Fruit fly (Drosophila melanogaster) whole organism, prepupa: ENCODE data around the gene CG43218.

Experiments
- Blimp-1 ChIP-seq: fragments of 200-800 bp; sonication (Bioruptor generic); optimal IDR thresholded peaks from 3 replicates; lab custom pipeline; 2017; ENCODE audit warnings: missing biosample characterization, missing genetic modification characterization, mild to moderate bottlenecking, moderate library complexity, missing genetic modification reagents
- CG10631 ChIP-seq: fragments of 200-800 bp; sonication (Bioruptor generic); optimal IDR thresholded peaks from 2 replicates; lab custom pipeline; 2016; ENCODE audit warnings: missing biosample characterization, missing genetic modification characterization
- CG10669 ChIP-seq: fragments of 200-800 bp; sonication (Bioruptor generic); optimal IDR thresholded peaks from 3 replicates; lab custom pipeline; 2018; ENCODE audit warnings: missing biosample characterization, mild to moderate bottlenecking, missing genetic modification characterization, moderate library complexity
- CG15336 ChIP-seq: fragments of 200-800 bp; sonication (Bioruptor generic); IDR thresholded peaks from 2 replicates; pipeline ENCODE4 v1.3.6; 2022; ENCODE audit warnings: missing biosample characterization, missing genetic modification characterization
- CG1621 ChIP-seq: fragments of 200-800 bp; sonication (Bioruptor generic); optimal IDR thresholded peaks from 3 replicates; lab custom pipeline; 2018; ENCODE audit warnings: missing biosample characterization, mild to moderate bottlenecking, missing genetic modification characterization
- CG16779 ChIP-seq: fragments of 200-800 bp; sonication (Bioruptor generic); optimal IDR thresholded peaks from 3 replicates; lab custom pipeline; 2017; ENCODE audit warnings: missing biosample characterization, mild to moderate bottlenecking, missing genetic modification characterization
- CG31627 ChIP-seq: fragments of 200-800 bp; sonication (Bioruptor generic); optimal IDR thresholded peaks from 3 replicates; lab custom pipeline; 2016; ENCODE audit warnings: missing biosample characterization, missing genetic modification characterization
- CG3919 ChIP-seq: fragments of 200-800 bp; sonication (Bioruptor generic); optimal IDR thresholded peaks from 3 replicates; lab custom pipeline; 2016; ENCODE audit warnings: missing biosample characterization, missing genetic modification characterization
- CG4318 ChIP-seq: fragments of 200-800 bp; sonication (Bioruptor generic); optimal IDR thresholded peaks from 3 replicates; lab custom pipeline; 2017; ENCODE audit warnings: missing biosample characterization, mild to moderate bottlenecking, missing genetic modification characterization
- CG6163 ChIP-seq: fragments of 200-800 bp; sonication (Bioruptor generic); IDR thresholded peaks from 3 replicates; pipeline ENCODE4 v1.3.6; 2022; ENCODE audit warnings: missing biosample characterization, missing genetic modification characterization
- CG6792 ChIP-seq: fragments of 200-800 bp; sonication (Bioruptor generic); optimal IDR thresholded peaks from 3 replicates; lab custom pipeline; 2016; ENCODE audit warnings: missing biosample characterization, missing genetic modification characterization
- CG6808 ChIP-seq: fragments of 200-800 bp; sonication (Bioruptor generic); optimal IDR thresholded peaks from 3 replicates; lab custom pipeline; 2017; ENCODE audit warnings: missing biosample characterization, missing genetic modification characterization, mild to moderate bottlenecking, moderate library complexity, missing genetic modification reagents
- CG6854 ChIP-seq: fragments of 200-800 bp; sonication (Bioruptor generic); optimal IDR thresholded peaks from 2 replicates; lab custom pipeline; 2017; ENCODE audit warnings: missing biosample characterization, mild to moderate bottlenecking, missing genetic modification characterization
- CG8119 ChIP-seq: fragments of 200-800 bp; sonication (Bioruptor generic); IDR thresholded peaks from 3 replicates; pipeline ENCODE4 v1.3.6; 2022; ENCODE audit warnings: missing biosample characterization, missing genetic modification characterization
- CG8319 ChIP-seq: fragments of 200-800 bp; sonication (Bioruptor generic); optimal IDR thresholded peaks from 3 replicates; lab custom pipeline; 2016; ENCODE audit warnings: missing biosample characterization, missing genetic modification characterization
- CG8632 ChIP-seq: fragments of 200-800 bp; sonication (Bioruptor generic); optimal IDR thresholded peaks from 3 replicates; lab custom pipeline; 2016; ENCODE audit warnings: missing biosample characterization, missing genetic modification characterization
- CG9139 ChIP-seq: fragments of 200-800 bp; sonication (Bioruptor generic); optimal IDR thresholded peaks from 3 replicates; lab custom pipeline; 2017; ENCODE audit warnings: missing biosample characterization, mild to moderate bottlenecking, missing genetic modification characterization
- Eip75B ChIP-seq: fragments of 200-800 bp; sonication (Bioruptor generic); optimal IDR thresholded peaks from 3 replicates; lab custom pipeline; 2016; ENCODE audit warnings: missing biosample characterization, missing genetic modification characterization
- Hr39 ChIP-seq: fragments of 200-800 bp; sonication (Bioruptor generic); optimal IDR thresholded peaks from 2 replicates; lab custom pipeline; 2016; ENCODE audit warnings: missing biosample characterization, missing genetic modification characterization
- Hr4 ChIP-seq: fragments of 200-800 bp; sonication (Bioruptor generic); optimal IDR thresholded peaks from 3 replicates; lab custom pipeline; 2016; ENCODE audit warnings: missing biosample characterization, missing genetic modification characterization
- Lpt ChIP-seq: fragments of 200-800 bp; sonication (Bioruptor generic); optimal IDR thresholded peaks from 3 replicates; lab custom pipeline; 2016; ENCODE audit warnings: missing biosample characterization, missing genetic modification characterization
- Met ChIP-seq: fragments of 200-800 bp; sonication (Bioruptor generic); optimal IDR thresholded peaks from 3 replicates; lab custom pipeline; 2016; ENCODE audit warnings: missing biosample characterization, missing genetic modification characterization
- OdsH ChIP-seq: fragments of 200-800 bp; sonication (Bioruptor generic); optimal IDR thresholded peaks from 3 replicates; lab custom pipeline; 2016; ENCODE audit warnings: missing biosample characterization, missing genetic modification characterization
- Sox102F ChIP-seq: fragments of 200-800 bp; sonication (Bioruptor generic); optimal IDR thresholded peaks from 2 replicates; lab custom pipeline; 2016; ENCODE audit warnings: missing biosample characterization, mild to moderate bottlenecking, missing genetic modification characterization
- Sox14 ChIP-seq: fragments of 200-800 bp; sonication (Bioruptor generic); optimal IDR thresholded peaks from 3 replicates; lab custom pipeline; 2016; ENCODE audit warnings: missing biosample characterization, missing genetic modification characterization
- achi ChIP-seq: fragments of 200-800 bp; sonication (Bioruptor generic); optimal IDR thresholded peaks from 3 replicates; lab custom pipeline; 2016; ENCODE audit warnings: missing biosample characterization, missing genetic modification characterization
- cyc ChIP-seq: fragments of 200-800 bp; sonication (Bioruptor generic); optimal IDR thresholded peaks from 3 replicates; lab custom pipeline; 2016; ENCODE audit warnings: missing biosample characterization, missing genetic modification characterization
- dsx ChIP-seq: fragments of 200-800 bp; optimal IDR thresholded peaks from 3 replicates; lab custom pipeline; 2019; ENCODE audit warnings: missing biosample characterization, mild to moderate bottlenecking, missing genetic modification characterization, moderate library complexity; ENCODE audit not compliant: poor library complexity, severe bottlenecking
- eg ChIP-seq: fragments of 200-800 bp; sonication (Bioruptor generic); IDR thresholded peaks from 3 replicates; pipeline ENCODE4 v1.3.6; 2022; ENCODE audit warnings: missing biosample characterization, missing genetic modification characterization
- esn ChIP-seq: fragments of 200-800 bp; sonication (Bioruptor generic); optimal IDR thresholded peaks from 2 replicates; lab custom pipeline; 2016; ENCODE audit warnings: missing biosample characterization, mild to moderate bottlenecking, missing genetic modification characterization, moderate library complexity
- fd59A ChIP-seq: fragments of 200-800 bp; sonication (Bioruptor generic); optimal IDR thresholded peaks from 2 replicates; lab custom pipeline; 2017; ENCODE audit warnings: missing biosample characterization, mild to moderate bottlenecking, missing genetic modification characterization, missing genetic modification reagents
- fkh ChIP-seq: fragments of 200-800 bp; sonication (Bioruptor generic); optimal IDR thresholded peaks from 3 replicates; lab custom pipeline; 2017; ENCODE audit warnings: missing biosample characterization, mild to moderate bottlenecking, missing genetic modification characterization, moderate library complexity
- lz ChIP-seq: fragments of 200-800 bp; sonication (Bioruptor generic); optimal IDR thresholded peaks from 3 replicates; lab custom pipeline; 2016; ENCODE audit warnings: missing biosample characterization, missing genetic modification characterization
- net ChIP-seq: fragments of 200-800 bp; sonication (Bioruptor generic); optimal IDR thresholded peaks from 3 replicates; lab custom pipeline; 2016; ENCODE audit warnings: missing biosample characterization, missing genetic modification characterization
- pdm3 ChIP-seq: fragments of 200-800 bp; sonication (Bioruptor generic); optimal IDR thresholded peaks from 3 replicates; lab custom pipeline; 2016; ENCODE audit warnings: missing biosample characterization, missing genetic modification characterization
- salr ChIP-seq, 2 experiments: fragments of 200-800 bp; sonication (Bioruptor generic); optimal IDR thresholded peaks; 3 replicates each; lab custom pipeline; 2016 to 2018; ENCODE audit warnings: missing biosample characterization in 2 of 2, missing genetic modification characterization in 2 of 2, mild to moderate bottlenecking in 1 of 2
- ss ChIP-seq, 2 experiments: fragments of 200-800 bp; sonication (Bioruptor generic); optimal IDR thresholded peaks; 2 replicates in 1 of 2; 3 replicates in 1 of 2; lab custom pipeline; 2017 to 2018; ENCODE audit warnings: mild to moderate bottlenecking in 2 of 2, missing biosample characterization in 2 of 2, missing genetic modification characterization in 2 of 2, moderate library complexity in 1 of 2
- svp ChIP-seq: fragments of 200-800 bp; sonication (Bioruptor generic); peaks from one replicate; lab custom pipeline; 2016; ENCODE audit warnings: missing biosample characterization, missing genetic modification characterization

Gene CG43218

DNA sequence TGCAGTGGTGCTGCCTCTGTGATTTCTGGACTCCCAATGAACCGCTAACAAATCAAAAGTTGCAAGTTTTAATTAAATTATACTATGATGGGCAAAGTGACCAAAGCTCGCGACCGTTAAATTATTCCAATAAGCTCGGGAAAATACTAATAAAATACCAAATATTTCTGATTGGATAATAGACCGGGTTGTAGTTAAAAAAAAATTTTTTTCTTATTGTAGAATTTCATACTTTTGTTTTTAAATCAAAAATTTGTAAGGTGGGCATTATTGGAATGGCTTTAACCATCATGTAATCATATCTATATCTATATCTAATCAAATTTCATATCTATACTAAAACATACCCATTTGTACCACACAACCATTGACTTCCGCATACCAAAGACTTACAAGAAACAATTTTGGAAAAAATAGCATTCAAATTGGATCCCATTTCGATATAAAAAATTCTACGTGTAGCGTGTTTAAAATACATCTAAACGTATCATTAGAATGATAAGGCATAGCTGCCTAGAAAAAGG lies 10.1 kb downstream of the CG43218 start, which contains the start of gene CG9391:
CG9391 (minus strand) TSS at position 474 of the 524 bp plus-strand sequence.
- TF ChIP-seq Blimp-1 (GFP tag; lab: Kevin White, UChicago) (no peak), svp (GFP tag; lab: Kevin White, UChicago) (peak; percentile 57), CG6854 (GFP tag; lab: Kevin White, UChicago) (no peak), CG31627 (no peak), CG10669 (no peak)

- TF ChIP-seq CG6808 (GFP tag; lab: Kevin White, UChicago) (no peak), ss (GFP tag; optimal IDR thresholded peaks at IDR 0.05; lab: Kevin White, UChicago) (no peak), achi (GFP tag; lab: Kevin White, UChicago) (no peak), OdsH (GFP tag; lab: Kevin White, UChicago) (no peak), fkh (GFP tag; lab: Kevin White, UChicago) (no peak), CG8119 (GFP tag; lab: Robert Waterston, UW) (no peak), CG6163 (no peak), CG1621 (tag; lab: Kevin White, UChicago) (no peak), fd59A (no peak), Sox14 (GFP tag; lab: Kevin White, UChicago) (no peak), CG4318 (GFP tag; lab: Kevin White, UChicago) (no peak), Lpt (GFP tag; lab: Kevin White, UChicago) (no peak)
Observed at dm6 chr3L:21270480-21270879, 12.7 kb downstream of the CG43218 start, which contains the start of gene CG9389. TSS of gene CG9389 (minus strand) at chr3L:21270580.

DNA sequence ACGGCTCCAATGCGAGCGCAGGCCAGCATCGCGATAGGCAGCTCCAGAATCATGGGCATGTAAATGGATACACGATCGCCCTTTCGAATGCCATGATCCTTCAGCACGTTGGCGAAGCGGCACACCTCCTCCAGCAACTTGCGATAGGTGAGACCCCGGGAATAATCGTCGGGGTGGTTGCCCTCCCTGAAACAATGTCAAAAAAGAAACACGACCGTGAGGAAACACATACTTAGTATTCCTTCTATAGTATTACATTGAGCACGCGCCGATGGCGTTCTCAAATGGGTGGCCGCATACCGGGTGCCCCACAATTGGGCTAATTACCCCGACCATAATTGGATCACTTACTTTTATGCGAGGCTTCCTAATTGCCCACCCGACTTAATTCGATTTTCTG lies 15.7 kb downstream of the CG43218 start:
- TF ChIP-seq net (GFP tag; lab: Kevin White, UChicago) (no peak), fkh (GFP tag; lab: Kevin White, UChicago) (no peak), svp (GFP tag; lab: Kevin White, UChicago) (peak; percentile 95), CG1621 (tag; lab: Kevin White, UChicago) (no peak)

DNA sequence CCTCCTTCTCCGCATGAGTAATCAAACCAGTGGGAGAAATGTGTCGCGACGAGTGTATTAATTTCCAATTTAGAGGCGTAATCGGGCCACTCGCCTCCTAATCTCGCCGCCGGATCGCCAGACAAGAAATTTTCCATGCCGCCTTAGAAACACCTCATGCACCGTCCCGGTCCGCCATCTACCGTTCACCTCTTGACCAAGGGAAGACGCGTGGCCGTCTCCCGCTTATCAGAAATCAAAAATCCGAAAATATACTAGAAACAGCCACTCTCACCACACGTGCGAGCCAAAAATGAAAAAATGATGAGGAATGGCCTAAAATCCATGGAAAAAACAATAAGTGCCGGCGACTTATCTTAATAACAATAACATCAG lies 18.1 kb downstream of the CG43218 start:
- no peak for TF ChIP-seq salr (GFP tag; optimal IDR thresholded peaks at IDR 0.05; lab: Kevin White, UChicago)
- TF ChIP-seq svp (GFP tag; lab: Kevin White, UChicago) = peak; percentile 69

DNA sequence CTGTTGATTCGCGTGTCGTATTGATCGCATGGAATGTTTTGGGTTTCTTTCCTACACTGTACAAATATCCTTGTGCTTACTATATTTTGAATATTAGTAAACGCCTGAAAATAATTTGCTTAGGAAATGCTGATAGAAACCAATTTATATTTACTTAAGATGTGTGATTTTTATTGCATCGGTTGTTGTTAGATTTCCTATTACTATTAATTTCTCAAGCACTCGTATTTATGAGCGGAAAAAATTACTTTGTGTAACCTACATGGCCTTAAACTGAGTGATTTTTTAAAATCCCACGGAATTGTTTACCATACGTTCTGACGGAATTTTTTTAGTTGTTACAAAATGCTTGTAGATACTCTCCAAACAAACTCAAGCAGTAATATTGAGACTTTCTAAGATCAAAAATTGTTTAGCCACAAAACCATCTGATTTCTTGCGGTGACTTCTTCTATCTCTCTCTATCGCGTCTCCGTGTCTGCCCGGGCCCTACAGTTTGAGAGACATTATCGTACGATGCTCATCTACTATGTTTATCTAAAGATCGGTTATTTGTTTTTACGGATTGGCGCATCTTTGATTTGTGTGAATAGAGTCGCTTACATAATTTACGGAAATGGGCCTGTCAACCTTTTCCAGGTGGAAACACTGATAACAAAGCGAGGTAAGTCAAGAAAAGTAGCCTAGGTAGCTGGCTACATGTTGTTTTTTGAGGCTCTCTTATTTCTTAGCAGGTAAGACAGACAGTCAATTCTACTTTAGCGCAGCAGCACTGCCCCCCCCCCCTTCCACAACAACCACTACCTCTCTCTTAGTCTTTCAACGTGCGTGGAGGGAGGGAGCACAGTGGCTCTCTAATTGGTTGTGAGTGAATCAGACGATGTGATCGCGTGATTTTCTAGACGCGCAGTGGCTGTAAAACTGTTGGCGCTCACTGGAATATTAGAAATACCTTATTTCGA lies 18.8 kb downstream of the CG43218 start:
- peak in 1 of 2 experiments; percentile 50 for TF ChIP-seq ss (GFP tag; optimal IDR thresholded peaks at IDR 0.05; lab: Kevin White, UChicago)
- peak; percentile 28 for TF ChIP-seq achi (GFP tag; lab: Kevin White, UChicago)
- peak; percentile 51 for TF ChIP-seq lz
- 0 out of 3 replicates have a peak, but pooled peaks have one; percentile 18 for TF ChIP-seq CG6163
- peak; percentile 45 for TF ChIP-seq pdm3 (GFP tag; lab: Kevin White, UChicago)
- peak; percentile 54 for TF ChIP-seq cyc (GFP tag; lab: Kevin White, UChicago)
- TF ChIP-seq CG31627 = peak; percentile 42
- TF ChIP-seq Hr4 (GFP tag; lab: Kevin White, UChicago) = no peak
- TF ChIP-seq CG10669 = no peak
- TF ChIP-seq CG15336 (GFP tag; lab: Robert Waterston, UW) = no peak
- no peak for TF ChIP-seq CG16779 (tag; lab: Kevin White, UChicago)
- peak; percentile 42; the same call in 1 of the 3 replicates for TF ChIP-seq eg
- peak; percentile 41 for TF ChIP-seq Sox102F (GFP tag; lab: Kevin White, UChicago)
- no peak for TF ChIP-seq salr (GFP tag; optimal IDR thresholded peaks at IDR 0.05; lab: Kevin White, UChicago)
- TF ChIP-seq CG8119 (GFP tag; lab: Robert Waterston, UW) = no peak
- peak; percentile 81 for TF ChIP-seq fkh (GFP tag; lab: Kevin White, UChicago)
- peak; percentile 62 for TF ChIP-seq Hr39 (GFP tag; lab: Kevin White, UChicago)
- TF ChIP-seq CG10631 = peak; percentile 43
- peak; percentile 7 for TF ChIP-seq OdsH (GFP tag; lab: Kevin White, UChicago)
- TF ChIP-seq CG6792 (GFP tag; lab: Kevin White, UChicago) = peak; percentile 5
- TF ChIP-seq CG9139 (GFP tag; lab: Kevin White, UChicago) = no peak
- peak; percentile 63 for TF ChIP-seq Met (GFP tag; lab: Kevin White, UChicago)
- TF ChIP-seq svp (GFP tag; lab: Kevin White, UChicago) = peak; percentile 83
- no peak for TF ChIP-seq CG8319
- peak; percentile 68 for TF ChIP-seq esn
- TF ChIP-seq CG8632 (GFP tag; lab: Kevin White, UChicago) = peak; percentile 8
- TF ChIP-seq CG3919 (GFP tag; lab: Kevin White, UChicago) = peak; percentile 23
- TF ChIP-seq Eip75B (GFP tag; lab: Kevin White, UChicago) = peak; percentile 52
- TF ChIP-seq dsx (GFP tag; lab: Kevin White, UChicago) = peak; percentile 20
- peak; percentile 28 for TF ChIP-seq Sox14 (GFP tag; lab: Kevin White, UChicago)
